Fruit fly (Drosophila melanogaster) whole organism, embryonic: ENCODE results near the gene Pat1.

ENCODE experiments used
- ATbp ChIP-seq: fragments of 200-800 bp; sonication (Bioruptor generic); optimal IDR thresholded peaks from 2 replicates; lab custom pipeline; 2017; ENCODE audit warnings: missing biosample characterization, mild to moderate bottlenecking, missing genetic modification characterization, missing genetic modification reagents
- Ada2b ChIP-seq: fragments of 200-800 bp; sonication (Bioruptor generic); IDR thresholded peaks from 2 replicates; pipeline ENCODE4 v1.3.6; 2022; ENCODE audit warnings: missing biosample characterization, missing genetic modification characterization
- Atf-2 ChIP-seq: fragments of 200-800 bp; sonication (Bioruptor generic); optimal IDR thresholded peaks from 2 replicates; lab custom pipeline; 2016; ENCODE audit warnings: missing biosample characterization, missing genetic modification characterization
- Atf6 ChIP-seq: fragments of 200-800 bp; sonication (Bioruptor generic); IDR thresholded peaks from 2 replicates; pipeline ENCODE4 v1.3.6; 2022; ENCODE audit warnings: missing biosample characterization, missing genetic modification characterization
- CG10147 ChIP-seq: fragments of 200-800 bp; sonication (Bioruptor generic); optimal IDR thresholded peaks from 2 replicates; lab custom pipeline; 2019; ENCODE audit warnings: missing biosample characterization, mild to moderate bottlenecking, missing genetic modification characterization, moderate library complexity
- CG10267 ChIP-seq: fragments of 200-800 bp; sonication (Bioruptor generic); optimal IDR thresholded peaks from 2 replicates; lab custom pipeline; 2018; ENCODE audit warnings: missing biosample characterization, mild to moderate bottlenecking, missing genetic modification characterization, moderate library complexity
- CG10274 ChIP-seq: fragments of 200-800 bp; sonication (Bioruptor generic); optimal IDR thresholded peaks from 3 replicates; lab custom pipeline; 2017; ENCODE audit warnings: missing biosample characterization, mild to moderate bottlenecking, missing genetic modification characterization
- CG10959 ChIP-seq: fragments of 200-800 bp; sonication (Bioruptor generic); IDR thresholded peaks from 2 replicates; pipeline ENCODE4 v1.3.6; 2022; ENCODE audit warnings: missing biosample characterization, missing genetic modification characterization
- CG10979 ChIP-seq: fragments of 200-800 bp; sonication (Bioruptor generic); optimal IDR thresholded peaks from 2 replicates; lab custom pipeline; 2018; ENCODE audit warnings: missing biosample characterization, mild to moderate bottlenecking, missing genetic modification characterization, moderate library complexity
- CG13775 ChIP-seq: fragments of 200-800 bp; sonication (Bioruptor generic); optimal IDR thresholded peaks from 3 replicates; lab custom pipeline; 2017; ENCODE audit warnings: missing biosample characterization, mild to moderate bottlenecking, missing genetic modification characterization
- CG14050 ChIP-seq: fragments of 200-800 bp; sonication (Bioruptor generic); IDR thresholded peaks from 3 replicates; pipeline ENCODE4 v1.3.6; 2022; ENCODE audit warnings: missing biosample characterization, missing genetic modification characterization
- CG15514 ChIP-seq: fragments of 200-800 bp; sonication (Bioruptor generic); optimal IDR thresholded peaks from 3 replicates; lab custom pipeline; 2017; ENCODE audit warnings: missing biosample characterization, missing genetic modification characterization, mild to moderate bottlenecking, moderate library complexity, missing genetic modification reagents
- CG1603 ChIP-seq: fragments of 200-800 bp; sonication (Bioruptor generic); optimal IDR thresholded peaks from 2 replicates; lab custom pipeline; 2019; ENCODE audit warnings: missing biosample characterization, mild to moderate bottlenecking, missing genetic modification characterization, moderate library complexity
- CG17385 ChIP-seq: fragments of 200-800 bp; sonication (Bioruptor generic); optimal IDR thresholded peaks from 3 replicates; lab custom pipeline; 2018; ENCODE audit warnings: missing biosample characterization, mild to moderate bottlenecking, missing genetic modification characterization
- CG18764 ChIP-seq: fragments of 200-800 bp; sonication (Bioruptor generic); optimal IDR thresholded peaks from 3 replicates; lab custom pipeline; 2016; ENCODE audit warnings: missing biosample characterization, missing genetic modification characterization
- CG2712 ChIP-seq: fragments of 200-800 bp; optimal IDR thresholded peaks from 3 replicates; lab custom pipeline; 2019; ENCODE audit warnings: missing biosample characterization, mild to moderate bottlenecking, missing genetic modification characterization, moderate library complexity
- CG2875 ChIP-seq: fragments of 200-800 bp; sonication (Bioruptor generic); optimal IDR thresholded peaks from 2 replicates; lab custom pipeline; 2017; ENCODE audit warnings: missing biosample characterization, mild to moderate bottlenecking, missing genetic modification characterization, missing genetic modification reagents
- CG3065 ChIP-seq: fragments of 200-800 bp; sonication (Bioruptor generic); optimal IDR thresholded peaks from 2 replicates; lab custom pipeline; 2016; ENCODE audit warnings: missing biosample characterization, missing genetic modification characterization
- CG33557 ChIP-seq: fragments of 200-800 bp; sonication (Bioruptor generic); optimal IDR thresholded peaks from 2 replicates; lab custom pipeline; 2019; ENCODE audit warnings: missing biosample characterization, mild to moderate bottlenecking, missing genetic modification characterization, moderate library complexity
- CG4282 ChIP-seq: fragments of 200-800 bp; sonication (Bioruptor generic); optimal IDR thresholded peaks from 2 replicates; lab custom pipeline; 2016; ENCODE audit warnings: missing biosample characterization, missing genetic modification characterization
- CG4328 ChIP-seq: fragments of 200-800 bp; sonication (Bioruptor generic); optimal IDR thresholded peaks from 3 replicates; lab custom pipeline; 2017; ENCODE audit warnings: missing biosample characterization, missing genetic modification reagents, missing genetic modification characterization
- CG4730 ChIP-seq: fragments of 200-800 bp; sonication (Bioruptor generic); IDR thresholded peaks from 2 replicates; pipeline ENCODE4 v1.3.6; 2022; ENCODE audit warnings: missing biosample characterization, missing genetic modification characterization
- CG4820 ChIP-seq: fragments of 200-800 bp; sonication (Bioruptor generic); optimal IDR thresholded peaks from 3 replicates; lab custom pipeline; 2016; ENCODE audit warnings: missing biosample characterization, missing genetic modification characterization
- CG5245 ChIP-seq: fragments of 200-800 bp; sonication (Bioruptor generic); optimal IDR thresholded peaks from 3 replicates; lab custom pipeline; 2016; ENCODE audit warnings: missing biosample characterization, missing genetic modification characterization
- CG7556 ChIP-seq: fragments of 200-800 bp; sonication (Bioruptor generic); optimal IDR thresholded peaks from 2 replicates; lab custom pipeline; 2017; ENCODE audit warnings: missing biosample characterization, mild to moderate bottlenecking, missing genetic modification characterization
- CG8924 ChIP-seq: fragments of 200-800 bp; optimal IDR thresholded peaks from 3 replicates; lab custom pipeline; 2019; ENCODE audit warnings: missing biosample characterization, mild to moderate bottlenecking, missing genetic modification characterization, moderate library complexity
- CG9876 ChIP-seq: fragments of 200-800 bp; sonication (Bioruptor generic); optimal IDR thresholded peaks from 2 replicates; lab custom pipeline; 2016; ENCODE audit warnings: missing biosample characterization, missing genetic modification characterization
- Camta ChIP-seq: fragments of 200-800 bp; sonication (Bioruptor generic); optimal IDR thresholded peaks from 2 replicates; lab custom pipeline; 2016; ENCODE audit warnings: missing biosample characterization, missing genetic modification characterization
- Fer3 ChIP-seq: fragments of 200-800 bp; sonication (Bioruptor generic); optimal IDR thresholded peaks from 2 replicates; lab custom pipeline; 2018; ENCODE audit warnings: missing biosample characterization, mild to moderate bottlenecking, missing genetic modification characterization, moderate library complexity
- Gug ChIP-seq: fragments of 200-800 bp; sonication (Bioruptor generic); IDR thresholded peaks from 4 replicates; pipeline ENCODE4 v1.3.6; 2022; ENCODE audit warnings: missing biosample characterization, missing genetic modification characterization
- H15 ChIP-seq: fragments of 200-800 bp; sonication (Bioruptor generic); IDR thresholded peaks from 3 replicates; pipeline ENCODE4 v1.3.6; 2022; ENCODE audit warnings: missing biosample characterization, missing genetic modification characterization
- Sox102F ChIP-seq: fragments of 200-800 bp; sonication (Bioruptor generic); optimal IDR thresholded peaks from 2 replicates; lab custom pipeline; 2018; ENCODE audit warnings: missing biosample characterization, mild to moderate bottlenecking, missing genetic modification characterization, moderate library complexity
- Trl ChIP-seq, 3 experiments: fragments of >200 bp in 2 of 3; fragments of 200-800 bp in 1 of 3; sonication (Bioruptor generic) in 1 of 3; optimal IDR thresholded peaks; 2 replicates in 1 of 3; 3 replicates in 2 of 3; lab custom pipeline; 2016 to 2017; ENCODE audit warnings: missing biosample characterization in 1 of 3, missing genetic modification characterization in 1 of 3
- az2 ChIP-seq: fragments of 200-800 bp; sonication (Bioruptor generic); optimal IDR thresholded peaks from 3 replicates; lab custom pipeline; 2016; ENCODE audit warnings: missing biosample characterization, missing genetic modification characterization
- cad ChIP-seq: fragments of >200 bp; optimal IDR thresholded peaks from 2 replicates; lab custom pipeline; 2017; ENCODE audit warnings: missing biosample characterization, missing genetic modification characterization
- caup ChIP-seq: fragments of 200-800 bp; sonication (Bioruptor generic); optimal IDR thresholded peaks from 3 replicates; lab custom pipeline; 2017; ENCODE audit warnings: missing biosample characterization, mild to moderate bottlenecking, missing genetic modification characterization, moderate library complexity; ENCODE audit not compliant: severe bottlenecking
- cwo ChIP-seq: fragments of 200-800 bp; sonication (Bioruptor generic); optimal IDR thresholded peaks from 3 replicates; lab custom pipeline; 2017; ENCODE audit warnings: missing biosample characterization, missing genetic modification characterization, mild to moderate bottlenecking, moderate library complexity, missing genetic modification reagents
- esg ChIP-seq: fragments of 200-800 bp; sonication (Bioruptor generic); conservative IDR thresholded peaks from 2 replicates; pipeline ENCODE4 v1.3.6; 2022; ENCODE audit warnings: missing biosample characterization, missing genetic modification characterization
- hkb ChIP-seq, 2 experiments: fragments of 200-800 bp in 1 of 2; fragments of >200 bp in 1 of 2; sonication (Bioruptor generic) in 1 of 2; IDR thresholded peaks in 1 of 2; optimal IDR thresholded peaks in 1 of 2; 2 replicates each; pipeline versions ENCODE4 v1.3.6 to Lab custom; 2017 to 2022; ENCODE audit warnings: missing biosample characterization in 1 of 2, missing genetic modification characterization in 1 of 2
- ken ChIP-seq: fragments of 200-800 bp; sonication (Bioruptor generic); IDR thresholded peaks from 3 replicates; pipeline ENCODE4 v1.3.6; 2022; ENCODE audit warnings: missing biosample characterization, missing genetic modification characterization
- klu ChIP-seq: fragments of 200-800 bp; sonication (Bioruptor generic); IDR thresholded peaks from 2 replicates; pipeline ENCODE4 v1.3.6; 2022; ENCODE audit warnings: missing biosample characterization, missing genetic modification characterization
- lab ChIP-seq: fragments of 200-800 bp; sonication (Bioruptor generic); optimal IDR thresholded peaks from 3 replicates; lab custom pipeline; 2017; ENCODE audit warnings: missing biosample characterization, missing genetic modification characterization, mild to moderate bottlenecking, moderate library complexity, missing genetic modification reagents
- oc ChIP-seq: fragments of 200-800 bp; sonication (Bioruptor generic); optimal IDR thresholded peaks from 2 replicates; lab custom pipeline; 2018; ENCODE audit warnings: missing biosample characterization, mild to moderate bottlenecking, missing genetic modification characterization, moderate library complexity
- odd ChIP-seq: fragments of 200-800 bp; sonication (Bioruptor generic); optimal IDR thresholded peaks from 2 replicates; lab custom pipeline; 2017; ENCODE audit warnings: missing biosample characterization, mild to moderate bottlenecking, missing genetic modification characterization
- pfk ChIP-seq: fragments of 200-800 bp; sonication (Bioruptor generic); optimal IDR thresholded peaks from 2 replicates; lab custom pipeline; 2018; ENCODE audit warnings: missing biosample characterization, mild to moderate bottlenecking, missing genetic modification characterization, moderate library complexity
- sens ChIP-seq: fragments of 200-800 bp; sonication (Bioruptor generic); peaks from one replicate; lab custom pipeline; 2016; ENCODE audit warnings: missing biosample characterization, missing genetic modification characterization
- seq ChIP-seq: fragments of 200-800 bp; sonication (Bioruptor generic); IDR thresholded peaks from 2 replicates; pipeline ENCODE4 v1.3.6; 2022; ENCODE audit warnings: missing biosample characterization, missing genetic modification characterization
- sima ChIP-seq: fragments of 200-800 bp; sonication (Bioruptor generic); optimal IDR thresholded peaks from 2 replicates; lab custom pipeline; 2016; ENCODE audit warnings: missing biosample characterization, missing genetic modification characterization
- slbo ChIP-seq: fragments of 200-800 bp; sonication (Bioruptor generic); IDR thresholded peaks from 2 replicates; pipeline ENCODE4 v1.3.6; 2022; ENCODE audit warnings: missing biosample characterization, missing genetic modification characterization

Pat1 gene

dm6 chrX:6621566-6622006 lies 31.0 kb downstream of the Pat1 start (continued):
- TF ChIP-seq CG7556 (GFP tag; lab: Kevin White, UChicago) (peak; percentile 27), lab (peak; percentile 44), Atf6 (GFP tag; lab: Robert Waterston, UW) (peak; percentile 34; the same call in 1 of the 2 replicates), CG10959 (GFP tag; lab: Robert Waterston, UW) (peak; percentile 45; the same call in 1 of the 2 replicates), CG4730 (GFP tag; lab: Robert Waterston, UW) (peak; percentile 30; the same call in 1 of the 2 replicates), seq (GFP tag; lab: Robert Waterston, UW) (0 out of 2 replicates have a peak, but pooled peaks have one; percentile 20), CG10274 (no peak), Sox102F (peak; percentile 18), Fer3 (peak; percentile 11), esg (GFP tag; lab: Robert Waterston, UW) (peak; percentile 41; the same call in 1 of the 2 replicates), Gug (0 out of 4 replicates have a peak, but pooled peaks have one; percentile 4), Ada2b (peak; percentile 52), CG13775 (GFP tag; lab: Kevin White, UChicago) (peak; percentile 28), ATbp (GFP tag; lab: Kevin White, UChicago) (peak; percentile 31), klu (GFP tag; lab: Robert Waterston, UW) (peak; percentile 38; the same call in 1 of the 2 replicates), CG2712 (tag; lab: Kevin White, UChicago) (peak; percentile 72), hkb (optimal IDR thresholded peaks at IDR 0.05; lab: Kevin White, UChicago) (no peak), hkb (GFP tag; IDR thresholded peaks at IDR 0.05; lab: Robert Waterston, UW) (peak; percentile 65; the same call in 1 of the 2 replicates), CG4820 (GFP tag; lab: Kevin White, UChicago) (peak; percentile 9), CG18764 (GFP tag; lab: Kevin White, UChicago) (peak; percentile 24), az2 (GFP tag; lab: Kevin White, UChicago) (peak; percentile 9), CG33557 (GFP tag; lab: Kevin White, UChicago) (peak; percentile 9), sima (GFP tag; lab: Kevin White, UChicago) (no peak), CG9876 (GFP tag; lab: Kevin White, UChicago) (no peak), slbo (GFP tag; lab: Robert Waterston, UW) (peak; percentile 68), CG4328 (no peak), H15 (GFP tag; lab: Robert Waterston, UW) (0 out of 3 replicates have a peak, but pooled peaks have one; percentile 12), cad (GFP tag; lab: Kevin White, UChicago) (no peak), CG5245 (GFP tag; lab: Kevin White, UChicago) (peak; percentile 45), CG4282 (GFP tag; lab: Kevin White, UChicago) (no peak), ken (GFP tag; lab: Robert Waterston, UW) (0 out of 3 replicates have a peak, but pooled peaks have one; percentile 16), oc (tag; lab: Kevin White, UChicago) (peak; percentile 25), CG10147 (GFP tag; lab: Kevin White, UChicago) (peak; percentile 41), Atf-2 (no peak), caup (GFP tag; lab: Kevin White, UChicago) (peak; percentile 31), Trl (optimal IDR thresholded peaks at IDR 0.05; lab: Kevin White, UChicago) (no peak), Trl (GFP tag; optimal IDR thresholded peaks at IDR 0.05; lab: Kevin White, UChicago) (peak; percentile 17), CG10267 (tag; lab: Kevin White, UChicago) (peak; percentile 49), pfk (GFP tag; lab: Kevin White, UChicago) (no peak), CG3065 (GFP tag; lab: Kevin White, UChicago) (no peak), odd (GFP tag; lab: Kevin White, UChicago) (no peak), CG15514 (peak; percentile 42), sens (GFP tag; lab: Kevin White, UChicago) (peak; percentile 93), Camta (GFP tag; lab: Kevin White, UChicago) (peak; percentile 34), CG17385 (GFP tag; lab: Kevin White, UChicago) (peak; percentile 18), CG8924 (peak; percentile 32), CG1603 (tag; lab: Kevin White, UChicago) (peak; percentile 42), cwo (GFP tag; lab: Kevin White, UChicago) (peak; percentile 78), CG2875 (GFP tag; lab: Kevin White, UChicago) (peak; percentile 30), CG14050 (GFP tag; lab: Robert Waterston, UW) (0 out of 3 replicates have a peak, but pooled peaks have one; percentile 14), CG10979 (tag; lab: Kevin White, UChicago) (peak; percentile 62)
